Fruit fly (Drosophila melanogaster) whole organism, pupa: Measurements from ENCODE around the gene Cyp310a1.

Source experiments
- CG13204 ChIP-seq: fragments of 200-800 bp; sonication (Bioruptor generic); optimal IDR thresholded peaks from 2 replicates; lab custom pipeline; 2018; ENCODE audit warnings: missing biosample characterization, mild to moderate bottlenecking, missing genetic modification characterization, moderate library complexity
- CG17806 ChIP-seq: fragments of 200-800 bp; sonication (Bioruptor generic); optimal IDR thresholded peaks from 2 replicates; lab custom pipeline; 2018; ENCODE audit warnings: missing biosample characterization, mild to moderate bottlenecking, missing genetic modification characterization, moderate library complexity
- Pif1A ChIP-seq: fragments of 200-800 bp; sonication (Bioruptor generic); optimal IDR thresholded peaks from 3 replicates; lab custom pipeline; 2016; ENCODE audit warnings: missing biosample characterization, missing genetic modification characterization
- Snoo ChIP-seq: fragments of 200-800 bp; sonication (Bioruptor generic); optimal IDR thresholded peaks from 3 replicates; lab custom pipeline; 2017; ENCODE audit warnings: missing biosample characterization, mild to moderate bottlenecking, missing genetic modification characterization, inconsistent platforms
- gl ChIP-seq: fragments of 200-800 bp; sonication (Bioruptor generic); optimal IDR thresholded peaks from 2 replicates; lab custom pipeline; 2018; ENCODE audit warnings: missing biosample characterization, mild to moderate bottlenecking, missing genetic modification characterization
- rn ChIP-seq: fragments of 200-800 bp; sonication (Bioruptor generic); IDR thresholded peaks from 2 replicates; pipeline ENCODE4 v1.3.6; 2022; ENCODE audit warnings: missing biosample characterization, missing genetic modification characterization

DNA sequence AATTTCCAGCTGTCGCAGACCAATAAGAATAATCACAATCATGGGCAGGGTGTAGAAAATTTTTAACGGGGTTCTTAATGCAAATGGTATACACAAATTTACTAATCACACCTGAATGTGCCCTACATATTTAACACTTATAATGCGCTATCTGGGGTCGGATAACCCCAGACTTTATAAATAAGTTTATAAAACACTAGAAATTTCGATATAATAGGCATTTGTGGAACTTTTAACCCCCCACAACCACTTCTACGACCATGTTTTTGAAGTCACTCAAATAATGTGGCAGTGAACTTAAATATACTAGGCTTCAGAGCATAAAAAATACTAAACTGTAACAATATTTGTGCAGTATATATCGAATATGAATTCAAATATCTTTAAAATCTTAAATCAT, 47.8 kb downstream of the Cyp310a1 start, which contains the start of gene CG10413:
- TF ChIP-seq Pif1A (peak; percentile 99), Snoo (tag; lab: Kevin White, UChicago) (peak; percentile 98), gl (tag; lab: Kevin White, UChicago) (peak; percentile 94), CG17806 (tag; lab: Kevin White, UChicago) (peak; percentile 98), rn (GFP tag; lab: Robert Waterston, UW) (peak; percentile 90), CG13204 (GFP tag; lab: Kevin White, UChicago) (no peak)
